Worm (Caenorhabditis elegans) whole organism, young adult: ENCODE measurements around the gene R05G6.4.

Source experiments
- B0019.2 ChIP-seq: fragments of 200-800 bp; sonication (Bioruptor generic); conservative IDR thresholded peaks from 2 replicates; pipeline ENCODE4 v1.3.6; 2022; ENCODE audit warnings: missing genetic modification reagents, missing genetic modification characterization, missing compliant biosample characterization
- B0261.1 ChIP-seq: sonication (generic microtip); optimal IDR thresholded peaks from 2 replicates; lab custom pipeline; 2016; ENCODE audit warnings: mild to moderate bottlenecking, missing genetic modification characterization, moderate library complexity, missing compliant biosample characterization
- C06A6.2 ChIP-seq: fragments of 200-800 bp; sonication (Bioruptor generic); conservative IDR thresholded peaks from 2 replicates; pipeline ENCODE4 v1.3.6; 2022; ENCODE audit warnings: missing genetic modification characterization, missing compliant biosample characterization
- D2030.7 ChIP-seq: fragments of 200-800 bp; sonication (Bioruptor generic); IDR thresholded peaks from 2 replicates; pipeline ENCODE4 v1.3.6; 2022; ENCODE audit warnings: missing genetic modification reagents, missing genetic modification characterization, missing compliant biosample characterization
- F10E7.11 ChIP-seq: sonication (generic microtip); optimal IDR thresholded peaks from 2 replicates; lab custom pipeline; 2017; ENCODE audit warnings: mild to moderate bottlenecking, missing genetic modification characterization, moderate library complexity, missing compliant biosample characterization
- F33H1.4 ChIP-seq: fragments of 200-800 bp; sonication (Bioruptor generic); IDR thresholded peaks from 2 replicates; pipeline ENCODE4 v1.3.6; 2022; ENCODE audit warnings: missing genetic modification reagents, missing genetic modification characterization, missing compliant biosample characterization
- F37B4.10 ChIP-seq: fragments of 200-800 bp; sonication (Bioruptor generic); IDR thresholded peaks from 2 replicates; pipeline ENCODE4 v1.3.6; 2022; ENCODE audit warnings: missing genetic modification characterization, missing compliant biosample characterization
- F39B2.1 ChIP-seq: fragments of 200-800 bp; sonication (Bioruptor generic); IDR thresholded peaks from 2 replicates; pipeline ENCODE4 v1.3.6; 2022; ENCODE audit warnings: missing genetic modification reagents, missing genetic modification characterization, missing compliant biosample characterization
- F57A8.1 ChIP-seq: fragments of 200-800 bp; sonication (Bioruptor generic); optimal IDR thresholded peaks from 2 replicates; lab custom pipeline; 2018; ENCODE audit warnings: mild to moderate bottlenecking, missing genetic modification characterization, moderate library complexity, missing compliant biosample characterization
- F57C9.4 ChIP-seq: sonication (generic microtip); optimal IDR thresholded peaks from 2 replicates; lab custom pipeline; 2017; ENCODE audit warnings: mild to moderate bottlenecking, missing genetic modification characterization, missing compliant biosample characterization
- T26A5.8 ChIP-seq: sonication (generic microtip); optimal IDR thresholded peaks from 2 replicates; lab custom pipeline; 2016; ENCODE audit warnings: missing genetic modification characterization, missing compliant biosample characterization
- Y79H2A.3 ChIP-seq: fragments of 200-800 bp; sonication (Bioruptor generic); conservative IDR thresholded peaks from 2 replicates; pipeline ENCODE4 v1.3.6; 2022; ENCODE audit warnings: missing genetic modification reagents, missing genetic modification characterization, missing compliant biosample characterization
- akir-1 ChIP-seq: fragments of 200-800 bp; sonication (Bioruptor generic); optimal IDR thresholded peaks from 2 replicates; lab custom pipeline; 2018; ENCODE audit warnings: mild to moderate bottlenecking, missing genetic modification characterization, moderate library complexity, missing compliant biosample characterization
- athp-1 ChIP-seq: sonication (generic microtip); optimal IDR thresholded peaks from 2 replicates; lab custom pipeline; 2017; ENCODE audit warnings: mild to moderate bottlenecking, missing genetic modification characterization, missing compliant biosample characterization
- attf-5 ChIP-seq: fragments of 200-800 bp; sonication (Bioruptor generic); optimal IDR thresholded peaks from 2 replicates; lab custom pipeline; 2018; ENCODE audit warnings: mild to moderate bottlenecking, missing genetic modification characterization, missing compliant biosample characterization
- bed-1 ChIP-seq: fragments of 200-800 bp; sonication (Bioruptor generic); IDR thresholded peaks from 2 replicates; pipeline ENCODE4 v1.3.6; 2022; ENCODE audit warnings: missing genetic modification reagents, missing genetic modification characterization, missing compliant biosample characterization
- bed-2 ChIP-seq: fragments of 200-800 bp; sonication (Bioruptor generic); IDR thresholded peaks from 2 replicates; pipeline ENCODE4 v1.3.6; 2022; ENCODE audit warnings: missing genetic modification reagents, missing genetic modification characterization, missing compliant biosample characterization
- ceh-100 ChIP-seq: fragments of 200-800 bp; sonication (Bioruptor generic); IDR thresholded peaks from 2 replicates; pipeline ENCODE4 v1.3.6; 2022; ENCODE audit warnings: missing genetic modification reagents, missing genetic modification characterization, missing compliant biosample characterization
- ceh-58 ChIP-seq: fragments of 200-800 bp; sonication (Bioruptor generic); IDR thresholded peaks from 2 replicates; pipeline ENCODE4 v1.3.6; 2022; ENCODE audit warnings: missing genetic modification characterization, missing compliant biosample characterization
- ceh-79 ChIP-seq: sonication (generic microtip); optimal IDR thresholded peaks from 2 replicates; lab custom pipeline; 2017; ENCODE audit warnings: mild to moderate bottlenecking, missing genetic modification characterization, missing compliant biosample characterization
- dpff-1 ChIP-seq: sonication (generic microtip); optimal IDR thresholded peaks from 2 replicates; lab custom pipeline; 2017; ENCODE audit warnings: mild to moderate bottlenecking, missing genetic modification characterization, missing compliant biosample characterization
- egl-44 ChIP-seq: fragments of 200-800 bp; sonication (Bioruptor generic); IDR thresholded peaks from 2 replicates; pipeline ENCODE4 v1.3.6; 2022; ENCODE audit warnings: missing genetic modification reagents, missing genetic modification characterization, missing compliant biosample characterization
- gei-17 ChIP-seq: fragments of 200-800 bp; sonication (Bioruptor generic); optimal IDR thresholded peaks from 2 replicates; lab custom pipeline; 2018; ENCODE audit warnings: mild to moderate bottlenecking, missing genetic modification characterization, missing compliant biosample characterization
- hmg-20 ChIP-seq: fragments of 200-800 bp; sonication (Bioruptor generic); IDR thresholded peaks from 2 replicates; pipeline ENCODE4 v1.3.6; 2022; ENCODE audit warnings: missing genetic modification reagents, missing genetic modification characterization, missing compliant biosample characterization
- hsf-1 ChIP-seq: fragments of 200-800 bp; sonication (Bioruptor generic); IDR thresholded peaks from 2 replicates; pipeline ENCODE4 v1.3.6; 2022; ENCODE audit warnings: missing genetic modification reagents, missing genetic modification characterization, missing compliant biosample characterization
- lin-26 ChIP-seq: fragments of 200-800 bp; sonication (Bioruptor generic); IDR thresholded peaks from 2 replicates; pipeline ENCODE4 v1.3.6; 2022; ENCODE audit warnings: missing genetic modification reagents, missing genetic modification characterization, missing compliant biosample characterization
- lin-35 ChIP-seq, 3 experiments: fragments of 150-350 bp in 2 of 3; sonication (generic microtip) in 1 of 3; optimal IDR thresholded peaks; 2 replicates each; lab custom pipeline; 2014 to 2018; ENCODE audit warnings: missing biosample characterization in 3 of 3, missing genetic modification characterization in 3 of 3, missing genetic modification reagents in 3 of 3
- lin-40 ChIP-seq: sonication (generic microtip); optimal IDR thresholded peaks from 2 replicates; lab custom pipeline; 2016; ENCODE audit warnings: missing genetic modification characterization, mild to moderate bottlenecking, missing compliant biosample characterization, missing genotype, missing genetic modification reagents
- madf-6 ChIP-seq: fragments of 200-800 bp; sonication (Bioruptor generic); IDR thresholded peaks from 2 replicates; pipeline ENCODE4 v1.3.6; 2022; ENCODE audit warnings: missing genetic modification reagents, missing genetic modification characterization, missing compliant biosample characterization
- nfya-1 ChIP-seq: sonication (generic microtip); optimal IDR thresholded peaks from 2 replicates; lab custom pipeline; 2017; ENCODE audit warnings: antibody characterized with exemption, missing compliant biosample characterization, missing genetic modification characterization, borderline replicate concordance; ENCODE audit not compliant: insufficient read depth
- nhr-179 ChIP-seq: sonication (generic microtip); optimal IDR thresholded peaks from 2 replicates; lab custom pipeline; 2016; ENCODE audit warnings: mild to moderate bottlenecking, missing genetic modification characterization, missing compliant biosample characterization
- nhr-27 ChIP-seq: fragments of 200-800 bp; sonication (Bioruptor generic); optimal IDR thresholded peaks from 2 replicates; lab custom pipeline; 2018; ENCODE audit warnings: mild to moderate bottlenecking, missing genetic modification characterization, moderate library complexity, missing compliant biosample characterization
- pbrm-1 ChIP-seq: fragments of 200-800 bp; sonication (Bioruptor generic); IDR thresholded peaks from 2 replicates; pipeline ENCODE4 v1.3.6; 2022; ENCODE audit warnings: missing genetic modification reagents, missing genetic modification characterization, missing compliant biosample characterization
- rcor-1 ChIP-seq: fragments of 200-800 bp; sonication (Bioruptor generic); IDR thresholded peaks from 2 replicates; pipeline ENCODE4 v1.3.6; 2022; ENCODE audit warnings: missing genetic modification reagents, missing genetic modification characterization, missing compliant biosample characterization
- rec-8 ChIP-seq, 2 experiments: sonication (generic microtip); optimal IDR thresholded peaks; 2 replicates each; lab custom pipeline; 2016; ENCODE audit warnings: mild to moderate bottlenecking in 2 of 2, missing genetic modification characterization in 2 of 2, missing genetic modification reagents in 2 of 2, missing genotype in 2 of 2, missing biosample characterization in 1 of 2, missing compliant biosample characterization in 1 of 2, moderate library complexity in 1 of 2
- rpc-1 ChIP-seq, 2 experiments: fragments of 150-350 bp in 1 of 2; sonication (generic microtip) in 1 of 2; optimal IDR thresholded peaks; 2 replicates each; lab custom pipeline; 2014 to 2018; ENCODE audit warnings: missing biosample characterization in 1 of 2, missing genetic modification characterization in 1 of 2, missing genetic modification reagents in 1 of 2, missing genotype in 1 of 2
- sea-2 ChIP-seq: fragments of 200-800 bp; sonication (Bioruptor generic); IDR thresholded peaks from 2 replicates; pipeline ENCODE4 v1.3.6; 2022; ENCODE audit warnings: missing genetic modification characterization, missing compliant biosample characterization
- snpc-1.1 ChIP-seq: sonication (generic microtip); optimal IDR thresholded peaks from 2 replicates; lab custom pipeline; 2017; ENCODE audit warnings: missing genetic modification characterization, mild to moderate bottlenecking, missing compliant biosample characterization, antibody characterized with exemption, moderate library complexity, missing genotype, missing genetic modification reagents; ENCODE audit not compliant: insufficient read depth
- snpc-4 ChIP-seq, 5 experiments: fragments of 150-350 bp in 1 of 5; sonication (generic microtip) in 4 of 5; optimal IDR thresholded peaks; 2 replicates each; lab custom pipeline; 2014 to 2018; ENCODE audit warnings: missing genetic modification characterization in 5 of 5, missing biosample characterization in 3 of 5, antibody characterized with exemption in 2 of 5, mild to moderate bottlenecking in 2 of 5, missing compliant biosample characterization in 2 of 5, missing genotype in 2 of 5, moderate library complexity in 2 of 5, missing genetic modification reagents in 1 of 5
- tbx-9 ChIP-seq: sonication (generic microtip); optimal IDR thresholded peaks from 2 replicates; lab custom pipeline; 2016; ENCODE audit warnings: borderline replicate concordance, missing genetic modification characterization, inconsistent platforms, missing compliant biosample characterization
- zfh-2 ChIP-seq: fragments of 200-800 bp; sonication (Bioruptor generic); conservative IDR thresholded peaks from 2 replicates; pipeline ENCODE4 v1.3.6; 2022; ENCODE audit warnings: missing genetic modification reagents, missing genetic modification characterization, missing compliant biosample characterization
- ztf-25 ChIP-seq: fragments of 200-800 bp; sonication (Bioruptor generic); IDR thresholded peaks from 2 replicates; pipeline ENCODE4 v1.3.6; 2022; ENCODE audit warnings: missing genetic modification reagents, missing genetic modification characterization, missing compliant biosample characterization
- ztf-26 ChIP-seq: sonication (generic microtip); optimal IDR thresholded peaks from 2 replicates; lab custom pipeline; 2017; ENCODE audit warnings: missing genetic modification characterization, missing compliant biosample characterization

R05G6.4 gene

ce11 chrIV:7488457-7488783 lies 24.6 kb upstream of the R05G6.4 start (continued):
- no peak for TF ChIP-seq snpc-4 (GFP tag; optimal IDR thresholded peaks at IDR 0.05; lab: Kevin White, UChicago)
- TF ChIP-seq snpc-4 (tag; optimal IDR thresholded peaks at IDR 0.05; lab: Kevin White, UChicago), result peak in 1 of 4 experiments; percentile 75
- peak in 1 of 2 experiments; percentile 32 for TF ChIP-seq rec-8 (tag; optimal IDR thresholded peaks at IDR 0.05; lab: Kevin White, UChicago)
- no peak for TF ChIP-seq bed-2 (GFP tag; lab: Robert Waterston, UW)
- no peak for TF ChIP-seq attf-5 (GFP tag; lab: Kevin White, UChicago)
- no peak for TF ChIP-seq nhr-27 (tag; lab: Kevin White, UChicago)
- TF ChIP-seq tbx-9, result no peak
- TF ChIP-seq pbrm-1 (GFP tag; lab: Robert Waterston, UW), result no peak
- no peak for TF ChIP-seq nfya-1 (tag; lab: Kevin White, UChicago)
- no peak for TF ChIP-seq hmg-20 (GFP tag; lab: Robert Waterston, UW)
- no peak for TF ChIP-seq T26A5.8 (tag; lab: Kevin White, UChicago)
- TF ChIP-seq madf-6 (GFP tag; lab: Robert Waterston, UW), result peak; percentile 63
- TF ChIP-seq dpff-1 (tag; lab: Kevin White, UChicago), result no peak
- TF ChIP-seq ceh-79 (tag; lab: Kevin White, UChicago), result no peak
- TF ChIP-seq F39B2.1 (GFP tag; lab: Robert Waterston, UW), result peak; percentile 13; the same call in 1 of the 2 replicates
- TF ChIP-seq B0019.2 (GFP tag; lab: Robert Waterston, UW), result no peak
- TF ChIP-seq rpc-1 (optimal IDR thresholded peaks at IDR 0.05; lab: Kevin White, UChicago), result no peak
- TF ChIP-seq rpc-1 (tag; optimal IDR thresholded peaks at IDR 0.05; lab: Kevin White, UChicago), result no peak
- TF ChIP-seq nhr-179, result no peak
- 0 out of 2 replicates have a peak, but pooled peaks have one; percentile 50 for TF ChIP-seq hsf-1 (GFP tag; lab: Robert Waterston, UW)
- no peak for TF ChIP-seq C06A6.2 (GFP tag; lab: Robert Waterston, UW)
- no peak for TF ChIP-seq F10E7.11 (tag; lab: Kevin White, UChicago)
- TF ChIP-seq egl-44 (GFP tag; lab: Robert Waterston, UW), result no peak; the same call in 1 of the 2 replicates
- TF ChIP-seq gei-17 (GFP tag; lab: Kevin White, UChicago), result no peak
- TF ChIP-seq athp-1 (tag; lab: Kevin White, UChicago), result peak; percentile 27
- no peak for TF ChIP-seq zfh-2
- TF ChIP-seq B0261.1 (tag; lab: Kevin White, UChicago), result no peak
- no peak for TF ChIP-seq sea-2
- no peak for TF ChIP-seq bed-1 (GFP tag; lab: Robert Waterston, UW)

- TF ChIP-seq D2030.7 (GFP tag; lab: Robert Waterston, UW) (no peak), lin-40 (tag; lab: Kevin White, UChicago) (no peak), rpc-1 (optimal IDR thresholded peaks at IDR 0.05; lab: Kevin White, UChicago) (no peak), rpc-1 (tag; optimal IDR thresholded peaks at IDR 0.05; lab: Kevin White, UChicago) (no peak), F33H1.4 (GFP tag; lab: Robert Waterston, UW) (no peak), snpc-1.1 (tag; lab: Kevin White, UChicago) (no peak), F37B4.10 (GFP tag; lab: Robert Waterston, UW) (no peak), rcor-1 (no peak), ztf-25 (GFP tag; lab: Robert Waterston, UW) (no peak), ceh-100 (GFP tag; lab: Robert Waterston, UW) (no peak), ceh-58 (GFP tag; lab: Robert Waterston, UW) (no peak), F57A8.1 (GFP tag; lab: Kevin White, UChicago) (no peak), F57C9.4 (tag; lab: Kevin White, UChicago) (no peak), ceh-79 (tag; lab: Kevin White, UChicago) (no peak), F10E7.11 (tag; lab: Kevin White, UChicago) (no peak), Y79H2A.3 (GFP tag; lab: Robert Waterston, UW) (no peak), B0019.2 (GFP tag; lab: Robert Waterston, UW) (no peak), ztf-26 (tag; lab: Kevin White, UChicago) (no peak), akir-1 (GFP tag; lab: Kevin White, UChicago) (no peak), lin-35 (GFP tag; optimal IDR thresholded peaks at IDR 0.05; lab: Kevin White, UChicago) (no peak), lin-26 (GFP tag; lab: Robert Waterston, UW) (no peak)
These were observed 21.6 kb upstream of the R05G6.4 start, which contains the start of gene F55G1.1 for ce11 chrIV:7491464-7491863. TSS of gene F55G1.1 (plus strand) at chrIV:7491764.
